Worm (Caenorhabditis elegans) whole organism, L4 larva: ENCODE data around the gene ZK1290.1.

ENCODE experiments used
- Y5F2A.4 ChIP-seq: fragments of 200-800 bp; sonication (Bioruptor generic); optimal IDR thresholded peaks from 2 replicates; lab custom pipeline; 2018; ENCODE audit warnings: mild to moderate bottlenecking, missing genetic modification characterization, missing compliant biosample characterization
- daf-16 ChIP-seq, 3 experiments: sonication (generic microtip); optimal IDR thresholded peaks; 2 replicates each; lab custom pipeline; 2016 to 2017; ENCODE audit warnings: missing genetic modification characterization in 3 of 3, missing genetic modification reagents in 3 of 3, mild to moderate bottlenecking in 2 of 3, missing compliant biosample characterization in 2 of 3, missing biosample characterization in 1 of 3, moderate library complexity in 1 of 3
- egl-27 ChIP-seq: sonication (generic microtip); optimal IDR thresholded peaks from 3 replicates; lab custom pipeline; 2017; ENCODE audit warnings: missing biosample characterization, missing genetic modification reagents, missing genetic modification characterization
- hif-1 ChIP-seq, 2 experiments: sonication (generic microtip); optimal IDR thresholded peaks; 2 replicates each; lab custom pipeline; 2016 to 2017; ENCODE audit warnings: missing compliant biosample characterization in 2 of 2, missing genetic modification characterization in 2 of 2, missing genetic modification reagents in 2 of 2, missing genotype in 2 of 2, mild to moderate bottlenecking in 1 of 2
- mdl-1 ChIP-seq, 2 experiments: fragments of 150-350 bp in 1 of 2; sonication (generic microtip) in 1 of 2; optimal IDR thresholded peaks; 2 replicates each; lab custom pipeline; 2014 to 2017; ENCODE audit warnings: missing biosample characterization in 2 of 2, missing genetic modification characterization in 2 of 2
- mep-1 ChIP-seq: fragments of 150-350 bp; sonication (generic microtip); optimal IDR thresholded peaks from 3 replicates; lab custom pipeline; 2014; ENCODE audit warnings: missing biosample characterization, missing genetic modification characterization
- nhr-28 ChIP-seq: fragments of 150-350 bp; optimal IDR thresholded peaks from 2 replicates; lab custom pipeline; 2014; ENCODE audit warnings: missing biosample characterization, missing genetic modification characterization
- nhr-76 ChIP-seq: fragments of 150-350 bp; optimal IDR thresholded peaks from 2 replicates; lab custom pipeline; 2014; ENCODE audit warnings: missing biosample characterization, missing genetic modification characterization

DNA sequence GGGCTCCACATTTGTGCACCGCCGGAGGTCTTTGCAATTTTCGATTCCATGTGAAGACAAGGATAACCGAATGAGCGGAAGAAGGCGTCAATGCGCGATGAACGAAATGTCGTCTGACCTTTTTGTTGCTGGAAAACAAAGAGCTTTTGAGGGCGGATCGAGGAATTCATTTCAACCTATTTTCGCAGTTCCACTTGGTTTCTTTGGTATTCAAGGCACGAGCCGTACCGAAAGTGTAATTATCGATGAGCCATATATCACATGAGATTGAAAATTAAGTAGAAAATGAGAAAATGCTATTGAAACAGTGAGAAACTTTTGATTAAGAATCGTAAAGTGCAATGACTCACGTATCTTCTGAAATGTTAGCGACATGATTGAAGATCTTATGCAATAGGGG, 42.3 kb upstream of the ZK1290.1 start, which contains the start of gene glb-9:
- no peak for TF ChIP-seq mdl-1 (tag; optimal IDR thresholded peaks at IDR 0.05; lab: Kevin White, UChicago)
- TF ChIP-seq Y5F2A.4 (GFP tag; lab: Kevin White, UChicago): no peak
- TF ChIP-seq nhr-28 (tag; lab: Kevin White, UChicago): no peak
- no peak for TF ChIP-seq hif-1 (tag; optimal IDR thresholded peaks at IDR 0.05; lab: Kevin White, UChicago)
- no peak for TF ChIP-seq daf-16 (GFP tag; optimal IDR thresholded peaks at IDR 0.05; lab: Kevin White, UChicago)
- TF ChIP-seq daf-16 (tag; optimal IDR thresholded peaks at IDR 0.05; lab: Kevin White, UChicago): no peak
- TF ChIP-seq mep-1 (tag; lab: Kevin White, UChicago): no peak
- no peak for TF ChIP-seq nhr-76 (tag; lab: Kevin White, UChicago)
- no peak for TF ChIP-seq egl-27 (tag; lab: Kevin White, UChicago)
